Fruit fly (Drosophila melanogaster) whole organism, embryonic: ENCODE measurements around the gene CG31687.

Experiments used
- ATbp ChIP-seq: fragments of 200-800 bp; sonication (Bioruptor generic); optimal IDR thresholded peaks from 2 replicates; lab custom pipeline; 2017; ENCODE audit warnings: missing biosample characterization, mild to moderate bottlenecking, missing genetic modification characterization, missing genetic modification reagents
- Atf6 ChIP-seq: fragments of 200-800 bp; sonication (Bioruptor generic); IDR thresholded peaks from 2 replicates; pipeline ENCODE4 v1.3.6; 2022; ENCODE audit warnings: missing biosample characterization, missing genetic modification characterization
- BtbVII ChIP-seq: fragments of 200-800 bp; sonication (Bioruptor generic); optimal IDR thresholded peaks from 3 replicates; lab custom pipeline; 2017; ENCODE audit warnings: missing biosample characterization, mild to moderate bottlenecking, missing genetic modification characterization
- CG11456 ChIP-seq: fragments of 200-800 bp; sonication (Bioruptor generic); IDR thresholded peaks from 3 replicates; pipeline ENCODE4 v1.3.6; 2022; ENCODE audit warnings: missing biosample characterization, missing genetic modification characterization
- CG11560 ChIP-seq: fragments of 200-800 bp; sonication (Bioruptor generic); IDR thresholded peaks from 3 replicates; pipeline ENCODE4 v1.3.6; 2022; ENCODE audit warnings: missing biosample characterization, missing genetic modification characterization
- CG12071 ChIP-seq: fragments of 200-800 bp; sonication (Bioruptor generic); optimal IDR thresholded peaks from 3 replicates; lab custom pipeline; 2018; ENCODE audit warnings: missing biosample characterization, mild to moderate bottlenecking, missing genetic modification characterization
- CG1233 ChIP-seq: fragments of 200-800 bp; sonication (Bioruptor generic); optimal IDR thresholded peaks from 4 replicates; lab custom pipeline; 2018; ENCODE audit warnings: missing biosample characterization, mild to moderate bottlenecking, missing genetic modification characterization
- CG13296 ChIP-seq: fragments of 200-800 bp; sonication (Bioruptor generic); optimal IDR thresholded peaks from 3 replicates; lab custom pipeline; 2018; ENCODE audit warnings: missing biosample characterization, mild to moderate bottlenecking, missing genetic modification characterization
- CG16815 ChIP-seq: fragments of 200-800 bp; sonication (Bioruptor generic); optimal IDR thresholded peaks from 3 replicates; lab custom pipeline; 2017; ENCODE audit warnings: missing biosample characterization, mild to moderate bottlenecking, missing genetic modification characterization
- CG17361 ChIP-seq: fragments of 200-800 bp; sonication (Bioruptor generic); IDR thresholded peaks from 3 replicates; pipeline ENCODE4 v1.3.6; 2022; ENCODE audit warnings: missing biosample characterization, missing genetic modification characterization
- CG2199 ChIP-seq: fragments of 200-800 bp; sonication (Bioruptor generic); IDR thresholded peaks from 3 replicates; pipeline ENCODE4 v1.3.6; 2022; ENCODE audit warnings: missing biosample characterization, missing genetic modification characterization
- CG31388 ChIP-seq: fragments of 200-800 bp; sonication (Bioruptor generic); optimal IDR thresholded peaks from 2 replicates; lab custom pipeline; 2016; ENCODE audit warnings: missing biosample characterization, missing genetic modification characterization
- CG32772 ChIP-seq: fragments of 200-800 bp; sonication (Bioruptor generic); IDR thresholded peaks from 2 replicates; pipeline ENCODE4 v1.3.6; 2022; ENCODE audit warnings: missing biosample characterization, missing genetic modification characterization
- CG4282 ChIP-seq: fragments of 200-800 bp; sonication (Bioruptor generic); optimal IDR thresholded peaks from 2 replicates; lab custom pipeline; 2016; ENCODE audit warnings: missing biosample characterization, missing genetic modification characterization
- CG4707 ChIP-seq: fragments of 200-800 bp; sonication (Bioruptor generic); optimal IDR thresholded peaks from 2 replicates; lab custom pipeline; 2018; ENCODE audit warnings: missing biosample characterization, mild to moderate bottlenecking, missing genetic modification characterization, moderate library complexity
- CG5953 ChIP-seq: fragments of 200-800 bp; sonication (Bioruptor generic); IDR thresholded peaks from 2 replicates; pipeline ENCODE4 v1.3.6; 2022; ENCODE audit warnings: missing biosample characterization, missing genetic modification characterization
- CG7839 ChIP-seq: fragments of 200-800 bp; sonication (Bioruptor generic); optimal IDR thresholded peaks from 3 replicates; lab custom pipeline; 2018; ENCODE audit warnings: missing biosample characterization, mild to moderate bottlenecking, missing genetic modification characterization, moderate library complexity
- CG7928 ChIP-seq: fragments of 200-800 bp; sonication (Bioruptor generic); optimal IDR thresholded peaks from 2 replicates; lab custom pipeline; 2017; ENCODE audit warnings: missing biosample characterization, mild to moderate bottlenecking, missing genetic modification characterization
- CG8359 ChIP-seq: fragments of 200-800 bp; sonication (Bioruptor generic); optimal IDR thresholded peaks from 2 replicates; lab custom pipeline; 2017; ENCODE audit warnings: missing biosample characterization, mild to moderate bottlenecking, missing genetic modification characterization, borderline replicate concordance
- CG8388 ChIP-seq: fragments of 200-800 bp; sonication (Bioruptor generic); optimal IDR thresholded peaks from 2 replicates; lab custom pipeline; 2019; ENCODE audit warnings: missing biosample characterization, mild to moderate bottlenecking, missing genetic modification characterization, moderate library complexity
- CG9727 ChIP-seq: fragments of 200-800 bp; sonication (Bioruptor generic); optimal IDR thresholded peaks from 3 replicates; lab custom pipeline; 2017; ENCODE audit warnings: missing biosample characterization, mild to moderate bottlenecking, missing genetic modification characterization
- CG9797 ChIP-seq: fragments of 200-800 bp; sonication (Bioruptor generic); optimal IDR thresholded peaks from 3 replicates; lab custom pipeline; 2018; ENCODE audit warnings: missing biosample characterization, mild to moderate bottlenecking, missing genetic modification characterization
- CG9817 ChIP-seq: fragments of 200-800 bp; sonication (Bioruptor generic); optimal IDR thresholded peaks from 2 replicates; lab custom pipeline; 2018; ENCODE audit warnings: missing biosample characterization, mild to moderate bottlenecking, missing genetic modification characterization, moderate library complexity
- CG9932 ChIP-seq: fragments of 200-800 bp; sonication (Bioruptor generic); IDR thresholded peaks from 2 replicates; pipeline ENCODE4 v1.3.6; 2022; ENCODE audit warnings: missing biosample characterization, missing genetic modification characterization
- CTCF ChIP-seq: fragments of 200-800 bp; sonication (Bioruptor generic); optimal IDR thresholded peaks from 2 replicates; lab custom pipeline; 2017; ENCODE audit warnings: missing biosample characterization, mild to moderate bottlenecking, missing genetic modification characterization, moderate library complexity
- D19A ChIP-seq: fragments of 200-800 bp; optimal IDR thresholded peaks from 3 replicates; lab custom pipeline; 2019; ENCODE audit warnings: missing biosample characterization, mild to moderate bottlenecking, missing genetic modification characterization, moderate library complexity
- Dref ChIP-seq: fragments of 200-800 bp; sonication (Bioruptor generic); IDR thresholded peaks from 2 replicates; pipeline ENCODE4 v1.3.6; 2022; ENCODE audit warnings: missing biosample characterization, missing genetic modification characterization
- Hey ChIP-seq: fragments of 200-800 bp; sonication (Bioruptor generic); optimal IDR thresholded peaks from 3 replicates; lab custom pipeline; 2018; ENCODE audit warnings: missing biosample characterization, mild to moderate bottlenecking, missing genetic modification characterization
- HmgZ ChIP-seq: fragments of 200-800 bp; sonication (Bioruptor generic); optimal IDR thresholded peaks from 2 replicates; lab custom pipeline; 2018; ENCODE audit warnings: missing biosample characterization, mild to moderate bottlenecking, missing genetic modification characterization
- Mrtf ChIP-seq: fragments of 200-800 bp; sonication (Bioruptor generic); IDR thresholded peaks from 3 replicates; pipeline ENCODE4 v1.3.6; 2022; ENCODE audit warnings: missing biosample characterization, missing genetic modification characterization
- Myb ChIP-seq: fragments of 200-800 bp; sonication (Bioruptor generic); optimal IDR thresholded peaks from 2 replicates; lab custom pipeline; 2016; ENCODE audit warnings: missing biosample characterization, missing genetic modification characterization
- Rfx ChIP-seq: fragments of 200-800 bp; sonication (Bioruptor generic); IDR thresholded peaks from 2 replicates; pipeline ENCODE4 v1.3.6; 2022; ENCODE audit warnings: missing biosample characterization, missing genetic modification characterization
- Sin3A ChIP-seq: fragments of >200 bp; optimal IDR thresholded peaks from 2 replicates; lab custom pipeline; 2018
- Sox100B ChIP-seq: fragments of 200-800 bp; sonication (Bioruptor generic); optimal IDR thresholded peaks from 3 replicates; lab custom pipeline; 2018; ENCODE audit warnings: missing biosample characterization, mild to moderate bottlenecking, missing genetic modification characterization
- Ssrp ChIP-seq: fragments of 200-800 bp; sonication (Bioruptor generic); optimal IDR thresholded peaks from 2 replicates; lab custom pipeline; 2018; ENCODE audit warnings: missing biosample characterization, mild to moderate bottlenecking, missing genetic modification characterization, moderate library complexity
- Vsx1 ChIP-seq: fragments of 200-800 bp; sonication (Bioruptor generic); optimal IDR thresholded peaks from 2 replicates; lab custom pipeline; 2017; ENCODE audit warnings: missing biosample characterization, mild to moderate bottlenecking, missing genetic modification characterization, missing genetic modification reagents
- amos ChIP-seq: fragments of 200-800 bp; sonication (Bioruptor generic); IDR thresholded peaks from 2 replicates; pipeline ENCODE4 v1.3.6; 2022; ENCODE audit warnings: missing biosample characterization, missing genetic modification characterization; ENCODE audit not compliant: partially characterized antibody
- aop ChIP-seq: fragments of 200-800 bp; sonication (Bioruptor generic); IDR thresholded peaks from 2 replicates; pipeline ENCODE4 v1.3.6; 2022; ENCODE audit warnings: missing biosample characterization, missing genetic modification characterization
- ap ChIP-seq: fragments of 200-800 bp; sonication (Bioruptor generic); IDR thresholded peaks from 2 replicates; pipeline ENCODE4 v1.3.6; 2022; ENCODE audit warnings: missing biosample characterization, missing genetic modification characterization
- bcd ChIP-seq: fragments of 200-800 bp; sonication (Bioruptor generic); optimal IDR thresholded peaks from 2 replicates; lab custom pipeline; 2017; ENCODE audit warnings: missing biosample characterization, mild to moderate bottlenecking, missing genetic modification characterization
- dan ChIP-seq: fragments of 200-800 bp; sonication (Bioruptor generic); IDR thresholded peaks from 2 replicates; pipeline ENCODE4 v1.3.6; 2022; ENCODE audit warnings: missing biosample characterization, missing genetic modification characterization
- fd102C ChIP-seq: fragments of 200-800 bp; sonication (Bioruptor generic); optimal IDR thresholded peaks from 2 replicates; lab custom pipeline; 2018; ENCODE audit warnings: missing biosample characterization, mild to moderate bottlenecking, missing genetic modification characterization, moderate library complexity
- fd96Cb ChIP-seq: fragments of 200-800 bp; sonication (Bioruptor generic); optimal IDR thresholded peaks from 2 replicates; lab custom pipeline; 2018; ENCODE audit warnings: missing biosample characterization, mild to moderate bottlenecking, missing genetic modification characterization, moderate library complexity
- maf-S ChIP-seq: fragments of 200-800 bp; sonication (Bioruptor generic); optimal IDR thresholded peaks from 2 replicates; lab custom pipeline; 2016; ENCODE audit warnings: missing biosample characterization, missing genetic modification characterization
- nerfin-1 ChIP-seq: fragments of 200-800 bp; sonication (Bioruptor generic); optimal IDR thresholded peaks from 3 replicates; lab custom pipeline; 2019; ENCODE audit warnings: missing biosample characterization, mild to moderate bottlenecking, missing genetic modification characterization, moderate library complexity
- pnt ChIP-seq: fragments of 200-800 bp; sonication (Bioruptor generic); optimal IDR thresholded peaks from 3 replicates; lab custom pipeline; 2016; ENCODE audit warnings: missing biosample characterization, missing genetic modification characterization
- pros ChIP-seq: fragments of 200-800 bp; sonication (Bioruptor generic); optimal IDR thresholded peaks from 3 replicates; lab custom pipeline; 2019; ENCODE audit warnings: missing biosample characterization, mild to moderate bottlenecking, missing genetic modification characterization, moderate library complexity
- run ChIP-seq: fragments of 200-800 bp; sonication (Bioruptor generic); optimal IDR thresholded peaks from 3 replicates; lab custom pipeline; 2018; ENCODE audit warnings: missing biosample characterization, mild to moderate bottlenecking, missing genetic modification characterization
- tll ChIP-seq, 2 experiments: fragments of 200-800 bp in 1 of 2; fragments of >200 bp in 1 of 2; sonication (Bioruptor generic) in 1 of 2; optimal IDR thresholded peaks; 2 replicates each; lab custom pipeline; 2017 to 2019; ENCODE audit warnings: missing biosample characterization in 2 of 2, missing genetic modification characterization in 2 of 2, mild to moderate bottlenecking in 1 of 2, moderate library complexity in 1 of 2
- vfl ChIP-seq: fragments of 200-800 bp; sonication (Bioruptor generic); optimal IDR thresholded peaks from 2 replicates; lab custom pipeline; 2016; ENCODE audit warnings: missing biosample characterization, missing genetic modification characterization
- vnd ChIP-seq: fragments of 200-800 bp; sonication (Bioruptor generic); IDR thresholded peaks from 3 replicates; pipeline ENCODE4 v1.3.6; 2022; ENCODE audit warnings: missing biosample characterization, missing genetic modification characterization; ENCODE audit not compliant: partially characterized antibody
- yki ChIP-seq: fragments of >200 bp; optimal IDR thresholded peaks from 3 replicates; lab custom pipeline; 2018

The CG31687 gene

dm6 chr2L:20464385-20464784 lies 14.4 kb downstream of the CG31687 start (continued):
- peak; percentile 34 for TF ChIP-seq nerfin-1 (tag; lab: Kevin White, UChicago)
- no peak for TF ChIP-seq Atf6
- TF ChIP-seq maf-S, result no peak
- TF ChIP-seq CG13296 (GFP tag; lab: Kevin White, UChicago), result peak; percentile 23
- TF ChIP-seq Myb (GFP tag; lab: Kevin White, UChicago), result peak; percentile 38
- peak; percentile 17; the same call in 1 of the 2 replicates for TF ChIP-seq CG9932 (GFP tag; lab: Robert Waterston, UW)
- peak; percentile 50; the same call in 2 of the 3 replicates for TF ChIP-seq CG2199 (GFP tag; lab: Robert Waterston, UW)
- TF ChIP-seq CG7928, result no peak
- no peak for TF ChIP-seq Mrtf (GFP tag; lab: Robert Waterston, UW)
- peak; percentile 94 for TF ChIP-seq CTCF (GFP tag; lab: Kevin White, UChicago)
- no peak for TF ChIP-seq CG4282
- TF ChIP-seq CG8388 (GFP tag; lab: Kevin White, UChicago), result no peak
- no peak for TF ChIP-seq Dref
- TF ChIP-seq fd102C, result no peak
- TF ChIP-seq pros, result no peak
- TF ChIP-seq Rfx (GFP tag; lab: Robert Waterston, UW), result 0 out of 2 replicates have a peak, but pooled peaks have one; percentile 40
- TF ChIP-seq CG9797 (GFP tag; lab: Kevin White, UChicago), result no peak
- peak; percentile 6 for TF ChIP-seq ATbp (GFP tag; lab: Kevin White, UChicago)
- no peak for TF ChIP-seq pnt
- TF ChIP-seq CG9817, result peak; percentile 3
- TF ChIP-seq BtbVII (GFP tag; lab: Kevin White, UChicago), result peak; percentile 1
- 0 out of 2 replicates have a peak, but pooled peaks have one; percentile 5 for TF ChIP-seq CG32772 (GFP tag; lab: Robert Waterston, UW)
- no peak for TF ChIP-seq yki (lab: Kevin White, UChicago)
- no peak for TF ChIP-seq Vsx1
- no peak for TF ChIP-seq CG11560 (tag; lab: Robert Waterston, UW)
- no peak for TF ChIP-seq tll (GFP tag; optimal IDR thresholded peaks at IDR 0.05; lab: Kevin White, UChicago)
- no peak; the same call in 2 of the 3 replicates for TF ChIP-seq vnd
- peak; percentile 27 for TF ChIP-seq CG12071 (GFP tag; lab: Kevin White, UChicago)
- TF ChIP-seq CG11456 (GFP tag; lab: Robert Waterston, UW), result no peak
- no peak for TF ChIP-seq HmgZ (tag; lab: Kevin White, UChicago)
- TF ChIP-seq CG1233, result peak; percentile 31
- TF ChIP-seq run, result no peak
- TF ChIP-seq dan (GFP tag; lab: Robert Waterston, UW), result no peak
- TF ChIP-seq CG7839, result peak; percentile 43
- 0 out of 3 replicates have a peak, but pooled peaks have one; percentile 21 for TF ChIP-seq CG17361 (GFP tag; lab: Robert Waterston, UW)
- no peak for TF ChIP-seq vfl (GFP tag; lab: Kevin White, UChicago)
- no peak for TF ChIP-seq aop
- TF ChIP-seq CG16815 (GFP tag; lab: Kevin White, UChicago), result no peak
- TF ChIP-seq ap (GFP tag; lab: Robert Waterston, UW), result no peak
- TF ChIP-seq Ssrp (tag; lab: Kevin White, UChicago), result peak; percentile 9
- no peak for TF ChIP-seq Hey
- peak; percentile 10 for TF ChIP-seq Sox100B (GFP tag; lab: Kevin White, UChicago)
- TF ChIP-seq amos (GFP tag; lab: Robert Waterston, UW), result peak; percentile 69
- no peak for TF ChIP-seq Sin3A (lab: Kevin White, UChicago)
- peak; percentile 28 for TF ChIP-seq bcd (GFP tag; lab: Kevin White, UChicago)
- TF ChIP-seq D19A (tag; lab: Kevin White, UChicago), result peak; percentile 13
- no peak for TF ChIP-seq CG31388 (GFP tag; lab: Kevin White, UChicago)
- TF ChIP-seq CG4707 (GFP tag; lab: Kevin White, UChicago), result peak; percentile 68
- TF ChIP-seq fd96Cb (tag; lab: Kevin White, UChicago), result no peak
- no peak for TF ChIP-seq CG9727 (GFP tag; lab: Kevin White, UChicago)
- no peak for TF ChIP-seq CG5953 (GFP tag; lab: Robert Waterston, UW)
- no peak for TF ChIP-seq CG8359 (GFP tag; lab: Kevin White, UChicago)
